Worm (Caenorhabditis elegans) whole organism, late embryonic: ENCODE results near the gene fbxa-73.

Experiments used
- dmd-4 ChIP-seq: sonication (generic microtip); optimal IDR thresholded peaks from 2 replicates; lab custom pipeline; 2016; ENCODE audit warnings: borderline replicate concordance, missing genetic modification characterization, missing compliant biosample characterization
- ets-4 ChIP-seq: sonication (generic microtip); optimal IDR thresholded peaks from 2 replicates; lab custom pipeline; 2016; ENCODE audit warnings: missing genetic modification characterization, missing compliant biosample characterization
- fkh-10 ChIP-seq: fragments of 150-350 bp; optimal IDR thresholded peaks from 2 replicates; lab custom pipeline; 2014; ENCODE audit warnings: missing biosample characterization, missing genetic modification reagents, missing genetic modification characterization

ce11 chrIII:2279457-2279856 is 26.2 kb downstream of the fbxa-73 start, which contains the start of gene Y54F10BM.23:
- TF ChIP-seq ets-4 (tag; lab: Kevin White, UChicago) (no peak), fkh-10 (GFP tag; lab: Kevin White, UChicago) (no peak), dmd-4 (no peak)
